Worm (Caenorhabditis elegans) whole organism, L4 larva: Measurements from ENCODE around the gene sftb-2.

ENCODE experiments used
- F37D6.2 ChIP-seq: sonication (generic microtip); optimal IDR thresholded peaks from 2 replicates; lab custom pipeline; 2016; ENCODE audit warnings: mild to moderate bottlenecking, missing genetic modification characterization, missing compliant biosample characterization
- F44E2.7 ChIP-seq: fragments of 200-800 bp; sonication (Bioruptor generic); IDR thresholded peaks from 2 replicates; pipeline ENCODE4 v2.1.2; 2022; ENCODE audit warnings: missing genetic modification characterization, missing compliant biosample characterization
- F49E8.2 ChIP-seq: sonication (generic microtip); optimal IDR thresholded peaks from 2 replicates; lab custom pipeline; 2016; ENCODE audit warnings: missing compliant biosample characterization, mild to moderate bottlenecking, missing genetic modification characterization, borderline replicate concordance
- R02D3.7 ChIP-seq: fragments of 150-350 bp; sonication (generic microtip); optimal IDR thresholded peaks from 3 replicates; lab custom pipeline; 2014; ENCODE audit warnings: missing biosample characterization, missing genetic modification characterization
- Y105C5A.15 ChIP-seq: fragments of 200-800 bp; sonication (Bioruptor generic); IDR thresholded peaks from 2 replicates; pipeline ENCODE4 v1.3.6; 2022; ENCODE audit warnings: missing genetic modification characterization, missing compliant biosample characterization
- Y5F2A.4 ChIP-seq: fragments of 200-800 bp; sonication (Bioruptor generic); optimal IDR thresholded peaks from 2 replicates; lab custom pipeline; 2018; ENCODE audit warnings: mild to moderate bottlenecking, missing genetic modification characterization, missing compliant biosample characterization
- Y75B8A.6 ChIP-seq: fragments of 200-800 bp; sonication (Bioruptor generic); IDR thresholded peaks from 2 replicates; pipeline ENCODE4 v1.3.6; 2022; ENCODE audit warnings: missing genetic modification reagents, missing genetic modification characterization, missing compliant biosample characterization
- ZK337.2 ChIP-seq: fragments of 200-800 bp; sonication (Bioruptor generic); IDR thresholded peaks from 2 replicates; pipeline ENCODE4 v1.3.6; 2022; ENCODE audit warnings: missing genetic modification reagents, missing genetic modification characterization, missing compliant biosample characterization
- ZK546.5 ChIP-seq, 2 experiments: sonication (generic microtip); optimal IDR thresholded peaks; 2 replicates each; lab custom pipeline; 2017; ENCODE audit warnings: missing biosample characterization in 2 of 2, missing genetic modification characterization in 2 of 2
- arid-1 ChIP-seq: fragments of 200-800 bp; sonication (Bioruptor generic); conservative IDR thresholded peaks from 2 replicates; pipeline ENCODE4 v1.3.6; 2022; ENCODE audit warnings: missing genetic modification reagents, missing genetic modification characterization, missing compliant biosample characterization
- ceh-28 ChIP-seq: fragments of 150-350 bp; optimal IDR thresholded peaks from 2 replicates; lab custom pipeline; 2014; ENCODE audit warnings: missing biosample characterization, missing genetic modification reagents, missing genetic modification characterization
- ceh-44 ChIP-seq: fragments of 200-800 bp; sonication (Bioruptor generic); IDR thresholded peaks from 2 replicates; pipeline ENCODE4 v1.3.6; 2022; ENCODE audit warnings: missing genetic modification reagents, missing genetic modification characterization, missing compliant biosample characterization
- cey-2 ChIP-seq: sonication (generic microtip); optimal IDR thresholded peaks from 3 replicates; lab custom pipeline; 2017; ENCODE audit warnings: missing genetic modification characterization, mild to moderate bottlenecking, missing compliant biosample characterization, antibody characterized with exemption, borderline replicate concordance; ENCODE audit not compliant: insufficient read depth
- ctbp-1 ChIP-seq: fragments of 200-800 bp; sonication (Bioruptor generic); IDR thresholded peaks from 2 replicates; pipeline ENCODE4 v1.3.6; 2022; ENCODE audit warnings: missing genetic modification reagents, missing genetic modification characterization, missing compliant biosample characterization
- daf-12 ChIP-seq: fragments of 150-350 bp; optimal IDR thresholded peaks from 2 replicates; lab custom pipeline; 2014; ENCODE audit warnings: missing biosample characterization, missing genetic modification reagents, missing genetic modification characterization
- daf-8 ChIP-seq: fragments of 200-800 bp; sonication (Bioruptor generic); IDR thresholded peaks from 2 replicates; pipeline ENCODE4 v1.3.6; 2022; ENCODE audit warnings: missing genetic modification characterization, missing compliant biosample characterization
- dmd-6 ChIP-seq: fragments of 200-800 bp; sonication (Bioruptor generic); IDR thresholded peaks from 2 replicates; pipeline ENCODE4 v1.3.6; 2022; ENCODE audit warnings: missing genetic modification reagents, missing genetic modification characterization, missing compliant biosample characterization
- dve-1 ChIP-seq: sonication (generic microtip); optimal IDR thresholded peaks from 2 replicates; lab custom pipeline; 2017; ENCODE audit warnings: antibody characterized with exemption, mild to moderate bottlenecking, missing genetic modification characterization, missing compliant biosample characterization; ENCODE audit not compliant: insufficient read depth
- egl-43 ChIP-seq: fragments of 200-800 bp; sonication (Bioruptor generic); IDR thresholded peaks from 2 replicates; pipeline ENCODE4 v1.3.6; 2022; ENCODE audit warnings: missing genetic modification reagents, missing genetic modification characterization, missing compliant biosample characterization
- gei-8 ChIP-seq: fragments of 200-800 bp; sonication (Bioruptor generic); optimal IDR thresholded peaks from 2 replicates; lab custom pipeline; 2018; ENCODE audit warnings: mild to moderate bottlenecking, missing genetic modification characterization, missing compliant biosample characterization
- hif-1 ChIP-seq, 2 experiments: sonication (generic microtip); optimal IDR thresholded peaks; 2 replicates each; lab custom pipeline; 2016 to 2017; ENCODE audit warnings: missing compliant biosample characterization in 2 of 2, missing genetic modification characterization in 2 of 2, missing genetic modification reagents in 2 of 2, missing genotype in 2 of 2, mild to moderate bottlenecking in 1 of 2
- hlh-11 ChIP-seq: fragments of 200-800 bp; sonication (Bioruptor generic); optimal IDR thresholded peaks from 2 replicates; lab custom pipeline; 2018; ENCODE audit warnings: mild to moderate bottlenecking, missing genetic modification characterization, missing compliant biosample characterization
- hlh-30 ChIP-seq: sonication (generic microtip); optimal IDR thresholded peaks from 2 replicates; lab custom pipeline; 2017; ENCODE audit warnings: antibody characterized with exemption, mild to moderate bottlenecking, missing genetic modification characterization, missing compliant biosample characterization; ENCODE audit not compliant: insufficient read depth
- hmg-1.1 ChIP-seq: fragments of 200-800 bp; sonication (Bioruptor generic); IDR thresholded peaks from 2 replicates; pipeline ENCODE4 v1.3.6; 2022; ENCODE audit warnings: missing genetic modification reagents, missing genetic modification characterization, missing compliant biosample characterization
- jun-1 ChIP-seq: fragments of 150-350 bp; optimal IDR thresholded peaks from 2 replicates; lab custom pipeline; 2014; ENCODE audit warnings: missing biosample characterization, missing genetic modification reagents, missing genetic modification characterization
- lin-1 ChIP-seq: fragments of 200-800 bp; sonication (Bioruptor generic); IDR thresholded peaks from 2 replicates; pipeline ENCODE4 v1.3.6; 2022; ENCODE audit warnings: missing genetic modification reagents, missing genetic modification characterization, missing compliant biosample characterization
- lin-13 ChIP-seq: fragments of 150-350 bp; optimal IDR thresholded peaks from 2 replicates; lab custom pipeline; 2014; ENCODE audit warnings: missing biosample characterization, missing genetic modification reagents, missing genetic modification characterization
- lin-15B ChIP-seq: fragments of 150-350 bp; sonication (generic microtip); optimal IDR thresholded peaks from 3 replicates; lab custom pipeline; 2014; ENCODE audit warnings: missing biosample characterization, missing genetic modification characterization
- lin-39 ChIP-seq: fragments of 150-350 bp; optimal IDR thresholded peaks from 2 replicates; lab custom pipeline; 2014; ENCODE audit warnings: missing biosample characterization, missing genetic modification reagents, missing genetic modification characterization
- madf-5 ChIP-seq, 2 experiments: fragments of 200-800 bp; sonication (Bioruptor generic); IDR thresholded peaks; 2 replicates each; pipeline ENCODE4 v1.3.6; 2022; ENCODE audit warnings: missing compliant biosample characterization in 2 of 2, missing genetic modification characterization in 2 of 2
- mep-1 ChIP-seq: fragments of 150-350 bp; sonication (generic microtip); optimal IDR thresholded peaks from 3 replicates; lab custom pipeline; 2014; ENCODE audit warnings: missing biosample characterization, missing genetic modification characterization
- nhr-10 ChIP-seq: fragments of 150-350 bp; optimal IDR thresholded peaks from 2 replicates; lab custom pipeline; 2014; ENCODE audit warnings: missing biosample characterization, missing genetic modification characterization
- nhr-25 ChIP-seq: sonication (generic microtip); optimal IDR thresholded peaks from 2 replicates; lab custom pipeline; 2017; ENCODE audit warnings: missing genetic modification characterization, mild to moderate bottlenecking, missing compliant biosample characterization, antibody characterized with exemption, moderate library complexity, borderline replicate concordance; ENCODE audit not compliant: insufficient read depth
- nhr-48 ChIP-seq: sonication (generic microtip); optimal IDR thresholded peaks from 2 replicates; lab custom pipeline; 2016; ENCODE audit warnings: mild to moderate bottlenecking, missing genetic modification characterization, missing compliant biosample characterization
- nhr-6 ChIP-seq: fragments of 150-350 bp; optimal IDR thresholded peaks from 2 replicates; lab custom pipeline; 2014; ENCODE audit warnings: missing biosample characterization, missing genetic modification characterization
- nhr-77 ChIP-seq: fragments of 150-350 bp; optimal IDR thresholded peaks from 2 replicates; lab custom pipeline; 2014; ENCODE audit warnings: missing biosample characterization, missing genetic modification characterization
- pha-4 ChIP-seq, 2 experiments: fragments of 150-350 bp in 1 of 2; fragments of 200-800 bp in 1 of 2; sonication (Bioruptor generic) in 1 of 2; IDR thresholded peaks in 1 of 2; optimal IDR thresholded peaks in 1 of 2; 2 replicates each; pipeline versions ENCODE4 v1.3.6 to Lab custom; 2014 to 2022; ENCODE audit warnings: missing genetic modification characterization in 2 of 2, missing genetic modification reagents in 2 of 2, missing biosample characterization in 1 of 2, missing compliant biosample characterization in 1 of 2
- php-3 ChIP-seq: fragments of 200-800 bp; sonication (Bioruptor generic); IDR thresholded peaks from 2 replicates; pipeline ENCODE4 v1.3.6; 2022; ENCODE audit warnings: missing genetic modification reagents, missing genetic modification characterization, missing compliant biosample characterization
- pqm-1 ChIP-seq: sonication (generic microtip); optimal IDR thresholded peaks from 2 replicates; lab custom pipeline; 2017; ENCODE audit warnings: missing biosample characterization, missing genetic modification characterization
- saeg-2 ChIP-seq: fragments of 200-800 bp; sonication (Bioruptor generic); IDR thresholded peaks from 2 replicates; pipeline ENCODE4 v1.3.6; 2022; ENCODE audit warnings: missing genetic modification reagents, missing genetic modification characterization, missing compliant biosample characterization
- sdz-12 ChIP-seq: fragments of 200-800 bp; sonication (Bioruptor generic); optimal IDR thresholded peaks from 2 replicates; lab custom pipeline; 2018; ENCODE audit warnings: mild to moderate bottlenecking, missing genetic modification characterization, missing compliant biosample characterization
- skn-1 ChIP-seq: fragments of 150-350 bp; optimal IDR thresholded peaks from 2 replicates; lab custom pipeline; 2014; ENCODE audit warnings: missing biosample characterization, missing genetic modification characterization
- tag-97 ChIP-seq: fragments of 200-800 bp; sonication (Bioruptor generic); IDR thresholded peaks from 2 replicates; pipeline ENCODE4 v1.3.6; 2022; ENCODE audit warnings: missing genetic modification characterization, missing compliant biosample characterization
- tra-1 ChIP-seq: fragments of 200-800 bp; sonication (Bioruptor generic); IDR thresholded peaks from 2 replicates; pipeline ENCODE4 v1.3.6; 2022; ENCODE audit warnings: missing genetic modification reagents, missing genetic modification characterization, missing compliant biosample characterization
- unc-39 ChIP-seq: sonication (generic microtip); optimal IDR thresholded peaks from 2 replicates; lab custom pipeline; 2017; ENCODE audit warnings: missing biosample characterization, missing genetic modification characterization
- vab-7 ChIP-seq: fragments of 200-800 bp; sonication (Bioruptor generic); IDR thresholded peaks from 2 replicates; pipeline ENCODE4 v1.3.6; 2022; ENCODE audit warnings: missing genetic modification reagents, missing genetic modification characterization, missing compliant biosample characterization
- zip-11 ChIP-seq: fragments of 200-800 bp; sonication (Bioruptor generic); IDR thresholded peaks from 2 replicates; pipeline ENCODE4 v1.3.6; 2022; ENCODE audit warnings: missing genetic modification characterization, missing compliant biosample characterization
- zip-2 ChIP-seq: fragments of 150-350 bp; optimal IDR thresholded peaks from 2 replicates; lab custom pipeline; 2014; ENCODE audit warnings: missing biosample characterization, missing genetic modification characterization
- ztf-11 ChIP-seq: fragments of 150-350 bp; optimal IDR thresholded peaks from 2 replicates; lab custom pipeline; 2014; ENCODE audit warnings: missing biosample characterization, missing genetic modification characterization

The sftb-2 gene

ce11 chrV:122750-123149, 5.3 kb upstream of the sftb-2 start, which contains the start of gene cgp-1 (continued):
- TF ChIP-seq Y105C5A.15 (GFP tag; lab: Robert Waterston, UW) (no peak), lin-1 (GFP tag; lab: Robert Waterston, UW) (no peak), hlh-30 (tag; lab: Kevin White, UChicago) (peak; percentile 13), nhr-25 (tag; lab: Kevin White, UChicago) (no peak), Y5F2A.4 (GFP tag; lab: Kevin White, UChicago) (no peak), lin-39 (tag; lab: Kevin White, UChicago) (no peak), unc-39 (tag; lab: Kevin White, UChicago) (no peak), nhr-6 (tag; lab: Kevin White, UChicago) (peak; percentile 19), tag-97 (GFP tag; lab: Robert Waterston, UW) (no peak), F49E8.2 (tag; lab: Kevin White, UChicago) (no peak), F37D6.2 (no peak), ZK546.5 (tag; optimal IDR thresholded peaks at IDR 0.05; lab: Kevin White, UChicago) (no peak), nhr-10 (tag; lab: Kevin White, UChicago) (no peak), pqm-1 (no peak), ceh-44 (GFP tag; lab: Robert Waterston, UW) (no peak), cey-2 (tag; lab: Kevin White, UChicago) (no peak), ctbp-1 (GFP tag; lab: Robert Waterston, UW) (no peak), php-3 (GFP tag; lab: Robert Waterston, UW) (no peak), daf-8 (GFP tag; lab: Robert Waterston, UW) (no peak), R02D3.7 (tag; lab: Kevin White, UChicago) (no peak), hif-1 (tag; optimal IDR thresholded peaks at IDR 0.05; lab: Kevin White, UChicago) (no peak), hlh-11 (tag; lab: Kevin White, UChicago) (peak; percentile 54)

ce11 chrV:123513-123912, 4.5 kb upstream of the sftb-2 start:
- TF ChIP-seq hmg-1.1 (GFP tag; lab: Robert Waterston, UW) (no peak), F37D6.2 (no peak), vab-7 (GFP tag; lab: Robert Waterston, UW) (no peak), saeg-2 (0 out of 2 replicates have a peak, but pooled peaks have one; percentile 28), tra-1 (GFP tag; lab: Robert Waterston, UW) (no peak), Y75B8A.6 (no peak), nhr-77 (tag; lab: Kevin White, UChicago) (no peak), gei-8 (GFP tag; lab: Kevin White, UChicago) (no peak), nhr-48 (no peak), pha-4 (GFP tag; IDR thresholded peaks at IDR 0.05; lab: Robert Waterston, UW) (peak; percentile 10; the same call in 1 of the 2 replicates), pha-4 (tag; optimal IDR thresholded peaks at IDR 0.05; lab: Kevin White, UChicago) (no peak), madf-5 (GFP tag; IDR thresholded peaks at IDR 0.05; lab: Robert Waterston, UW) (no peak), mep-1 (tag; lab: Kevin White, UChicago) (peak; percentile 8), zip-2 (tag; lab: Kevin White, UChicago) (peak; percentile 99), ZK337.2 (no peak), daf-12 (tag; lab: Kevin White, UChicago) (no peak), arid-1 (no peak), R02D3.7 (tag; lab: Kevin White, UChicago) (no peak), lin-13 (no peak), ztf-11 (tag; lab: Kevin White, UChicago) (no peak), dmd-6 (GFP tag; lab: Robert Waterston, UW) (peak; percentile 56), F44E2.7 (GFP tag; lab: Robert Waterston, UW) (no peak), skn-1 (tag; lab: Kevin White, UChicago) (no peak), zip-11 (GFP tag; lab: Robert Waterston, UW) (no peak), lin-15B (tag; lab: Kevin White, UChicago) (no peak), sdz-12 (GFP tag; lab: Kevin White, UChicago) (no peak), jun-1 (tag; lab: Kevin White, UChicago) (no peak), ceh-28 (no peak), hif-1 (tag; optimal IDR thresholded peaks at IDR 0.05; lab: Kevin White, UChicago) (peak in 1 of 2 experiments; percentile 12), dve-1 (tag; lab: Kevin White, UChicago) (peak; percentile 60), egl-43 (GFP tag; lab: Robert Waterston, UW) (no peak)
